Fruit fly (Drosophila melanogaster) whole organism, embryonic: ENCODE results near the gene Dus3.
A peak's percentile ranks its signal among the peaks of the same experiment; 100 is the strongest.

Experiments used
- ATbp ChIP-seq: fragments of 200-800 bp; sonication (Bioruptor generic); optimal IDR thresholded peaks from 2 replicates; lab custom pipeline; 2017; ENCODE audit warnings: missing biosample characterization, mild to moderate bottlenecking, missing genetic modification characterization, missing genetic modification reagents
- BtbVII ChIP-seq: fragments of 200-800 bp; sonication (Bioruptor generic); optimal IDR thresholded peaks from 3 replicates; lab custom pipeline; 2017; ENCODE audit warnings: missing biosample characterization, mild to moderate bottlenecking, missing genetic modification characterization
- CG11085 ChIP-seq: fragments of 200-800 bp; sonication (Bioruptor generic); IDR thresholded peaks from 2 replicates; pipeline ENCODE4 v1.3.6; 2022; ENCODE audit warnings: missing biosample characterization, missing genetic modification characterization
- CG14965 ChIP-seq: fragments of 200-800 bp; sonication (Bioruptor generic); optimal IDR thresholded peaks from 2 replicates; lab custom pipeline; 2016; ENCODE audit warnings: missing biosample characterization, missing genetic modification characterization, borderline replicate concordance
- CG1529 ChIP-seq: fragments of 200-800 bp; sonication (Bioruptor generic); optimal IDR thresholded peaks from 3 replicates; lab custom pipeline; 2018; ENCODE audit warnings: missing biosample characterization, missing genetic modification characterization
- CG15601 ChIP-seq: fragments of 200-800 bp; sonication (Bioruptor generic); optimal IDR thresholded peaks from 3 replicates; lab custom pipeline; 2019; ENCODE audit warnings: missing biosample characterization, mild to moderate bottlenecking, missing genetic modification characterization, moderate library complexity
- CG15696 ChIP-seq: fragments of 200-800 bp; sonication (Bioruptor generic); optimal IDR thresholded peaks from 2 replicates; lab custom pipeline; 2019; ENCODE audit warnings: missing biosample characterization, mild to moderate bottlenecking, missing genetic modification characterization, moderate library complexity
- CG1647 ChIP-seq: fragments of 200-800 bp; sonication (Bioruptor generic); optimal IDR thresholded peaks from 3 replicates; lab custom pipeline; 2016; ENCODE audit warnings: missing biosample characterization, missing genetic modification characterization
- CG17612 ChIP-seq: fragments of 200-800 bp; sonication (Bioruptor generic); IDR thresholded peaks from 2 replicates; pipeline ENCODE4 v1.3.6; 2022; ENCODE audit warnings: missing biosample characterization, missing genetic modification characterization
- CG18262 ChIP-seq: fragments of 200-800 bp; optimal IDR thresholded peaks from 3 replicates; lab custom pipeline; 2019; ENCODE audit warnings: missing biosample characterization, mild to moderate bottlenecking, missing genetic modification characterization, moderate library complexity
- CG2129 ChIP-seq: fragments of 200-800 bp; sonication (Bioruptor generic); IDR thresholded peaks from 2 replicates; pipeline ENCODE4 v1.3.6; 2022; ENCODE audit warnings: missing biosample characterization, missing genetic modification characterization; ENCODE audit not compliant: partially characterized antibody
- CG4617 ChIP-seq: fragments of 200-800 bp; sonication (Bioruptor generic); optimal IDR thresholded peaks from 3 replicates; lab custom pipeline; 2016; ENCODE audit warnings: missing biosample characterization, missing genetic modification characterization, borderline replicate concordance
- CG4707 ChIP-seq: fragments of 200-800 bp; sonication (Bioruptor generic); optimal IDR thresholded peaks from 2 replicates; lab custom pipeline; 2018; ENCODE audit warnings: missing biosample characterization, mild to moderate bottlenecking, missing genetic modification characterization, moderate library complexity
- CG4854 ChIP-seq: fragments of 200-800 bp; sonication (Bioruptor generic); optimal IDR thresholded peaks from 2 replicates; lab custom pipeline; 2016; ENCODE audit warnings: missing biosample characterization, missing genetic modification characterization, inconsistent platforms
- CG5180 ChIP-seq: fragments of 200-800 bp; sonication (Bioruptor generic); optimal IDR thresholded peaks from 3 replicates; lab custom pipeline; 2017; ENCODE audit warnings: missing biosample characterization, missing genetic modification characterization, mild to moderate bottlenecking, moderate library complexity, missing genetic modification reagents
- CG6791 ChIP-seq: fragments of 200-800 bp; sonication (Bioruptor generic); IDR thresholded peaks from 3 replicates; pipeline ENCODE4 v1.3.6; 2022; ENCODE audit warnings: missing biosample characterization, missing genetic modification characterization; ENCODE audit not compliant: partially characterized antibody
- CG7839 ChIP-seq: fragments of 200-800 bp; sonication (Bioruptor generic); optimal IDR thresholded peaks from 3 replicates; lab custom pipeline; 2018; ENCODE audit warnings: missing biosample characterization, mild to moderate bottlenecking, missing genetic modification characterization, moderate library complexity
- CG7987 ChIP-seq: fragments of 200-800 bp; sonication (Bioruptor generic); optimal IDR thresholded peaks from 2 replicates; lab custom pipeline; 2018; ENCODE audit warnings: missing biosample characterization, mild to moderate bottlenecking, missing genetic modification characterization, moderate library complexity
- CHES-1-like ChIP-seq: fragments of 200-800 bp; sonication (Bioruptor generic); optimal IDR thresholded peaks from 2 replicates; lab custom pipeline; 2016; ENCODE audit warnings: missing biosample characterization, missing genetic modification characterization
- Dbx ChIP-seq: fragments of 200-800 bp; sonication (Bioruptor generic); IDR thresholded peaks from 3 replicates; pipeline ENCODE4 v1.3.6; 2022; ENCODE audit warnings: missing biosample characterization, missing genetic modification characterization
- E2f2 ChIP-seq: fragments of 200-800 bp; sonication (Bioruptor generic); IDR thresholded peaks from 2 replicates; pipeline ENCODE4 v1.3.6; 2022; ENCODE audit warnings: missing biosample characterization, missing genetic modification characterization
- GATAe ChIP-seq: fragments of 200-800 bp; sonication (Bioruptor generic); conservative IDR thresholded peaks from 2 replicates; pipeline ENCODE4 v1.3.6; 2022; ENCODE audit warnings: missing biosample characterization, missing genetic modification characterization
- Jarid2 ChIP-seq: fragments of 200-800 bp; sonication (Bioruptor generic); optimal IDR thresholded peaks from 3 replicates; lab custom pipeline; 2017; ENCODE audit warnings: mild to moderate bottlenecking, missing biosample characterization, missing genetic modification reagents, missing genetic modification characterization
- MESR4 ChIP-seq: fragments of 200-800 bp; sonication (Bioruptor generic); optimal IDR thresholded peaks from 2 replicates; lab custom pipeline; 2018; ENCODE audit warnings: missing biosample characterization, mild to moderate bottlenecking, missing genetic modification characterization, moderate library complexity
- MTF-1 ChIP-seq: fragments of 200-800 bp; sonication (Bioruptor generic); optimal IDR thresholded peaks from 2 replicates; lab custom pipeline; 2018; ENCODE audit warnings: missing biosample characterization, mild to moderate bottlenecking, missing genetic modification characterization, borderline replicate concordance
- Meics ChIP-seq: fragments of 200-800 bp; sonication (Bioruptor generic); optimal IDR thresholded peaks from 2 replicates; lab custom pipeline; 2017; ENCODE audit warnings: missing biosample characterization, mild to moderate bottlenecking, missing genetic modification characterization
- NFAT ChIP-seq: fragments of 200-800 bp; sonication (Bioruptor generic); IDR thresholded peaks from 2 replicates; pipeline ENCODE4 v1.3.6; 2022; ENCODE audit warnings: missing biosample characterization, missing genetic modification characterization
- Xbp1 ChIP-seq: fragments of 200-800 bp; sonication (Bioruptor generic); optimal IDR thresholded peaks from 3 replicates; lab custom pipeline; 2016; ENCODE audit warnings: missing biosample characterization, mild to moderate bottlenecking, missing genetic modification characterization
- cato ChIP-seq: fragments of 200-800 bp; sonication (Bioruptor generic); optimal IDR thresholded peaks from 2 replicates; lab custom pipeline; 2016; ENCODE audit warnings: missing biosample characterization, missing genetic modification characterization, borderline replicate concordance
- caup ChIP-seq: fragments of 200-800 bp; sonication (Bioruptor generic); optimal IDR thresholded peaks from 3 replicates; lab custom pipeline; 2017; ENCODE audit warnings: missing biosample characterization, mild to moderate bottlenecking, missing genetic modification characterization, moderate library complexity; ENCODE audit not compliant: severe bottlenecking
- ci ChIP-seq: fragments of 200-800 bp; sonication (Bioruptor generic); IDR thresholded peaks from 3 replicates; pipeline ENCODE4 v1.3.6; 2022; ENCODE audit warnings: missing biosample characterization, missing genetic modification characterization
- da ChIP-seq: fragments of 200-800 bp; sonication (Bioruptor generic); optimal IDR thresholded peaks from 2 replicates; lab custom pipeline; 2016; ENCODE audit warnings: missing biosample characterization, missing genetic modification characterization
- dimm ChIP-seq: fragments of 200-800 bp; sonication (Bioruptor generic); IDR thresholded peaks from 2 replicates; pipeline ENCODE4 v1.3.6; 2022; ENCODE audit warnings: missing biosample characterization, missing genetic modification characterization
- grau ChIP-seq: fragments of 200-800 bp; optimal IDR thresholded peaks from 3 replicates; lab custom pipeline; 2019; ENCODE audit warnings: missing biosample characterization, mild to moderate bottlenecking, missing genetic modification characterization, moderate library complexity
- gro ChIP-seq: fragments of 200-800 bp; sonication (Bioruptor generic); optimal IDR thresholded peaks from 2 replicates; lab custom pipeline; 2016; ENCODE audit warnings: missing biosample characterization, missing genetic modification characterization
- nom ChIP-seq: fragments of 200-800 bp; sonication (Bioruptor generic); optimal IDR thresholded peaks from 2 replicates; lab custom pipeline; 2017; ENCODE audit warnings: missing biosample characterization, missing genetic modification characterization, mild to moderate bottlenecking, moderate library complexity, missing genetic modification reagents
- pnt ChIP-seq: fragments of 200-800 bp; sonication (Bioruptor generic); optimal IDR thresholded peaks from 3 replicates; lab custom pipeline; 2016; ENCODE audit warnings: missing biosample characterization, missing genetic modification characterization
- sc ChIP-seq, 3 experiments: fragments of >200 bp in 2 of 3; fragments of 200-800 bp in 1 of 3; sonication (Bioruptor generic) in 1 of 3; optimal IDR thresholded peaks; 2 replicates in 2 of 3; 3 replicates in 1 of 3; lab custom pipeline; 2017; ENCODE audit warnings: mild to moderate bottlenecking in 1 of 3, missing biosample characterization in 1 of 3, missing genetic modification characterization in 1 of 3, missing genetic modification reagents in 1 of 3
- sens ChIP-seq: fragments of 200-800 bp; sonication (Bioruptor generic); peaks from one replicate; lab custom pipeline; 2016; ENCODE audit warnings: missing biosample characterization, missing genetic modification characterization
- sqz ChIP-seq: fragments of 200-800 bp; sonication (Bioruptor generic); optimal IDR thresholded peaks from 3 replicates; lab custom pipeline; 2018; ENCODE audit warnings: missing biosample characterization, mild to moderate bottlenecking, missing genetic modification characterization
- tin ChIP-seq: fragments of 200-800 bp; sonication (Bioruptor generic); optimal IDR thresholded peaks from 3 replicates; lab custom pipeline; 2016; ENCODE audit warnings: missing biosample characterization, missing genetic modification characterization
- tll ChIP-seq, 2 experiments: fragments of 200-800 bp in 1 of 2; fragments of >200 bp in 1 of 2; sonication (Bioruptor generic) in 1 of 2; optimal IDR thresholded peaks; 2 replicates each; lab custom pipeline; 2017 to 2019; ENCODE audit warnings: missing biosample characterization in 2 of 2, missing genetic modification characterization in 2 of 2, mild to moderate bottlenecking in 1 of 2, moderate library complexity in 1 of 2
- tup ChIP-seq: fragments of 200-800 bp; sonication (Bioruptor generic); optimal IDR thresholded peaks from 2 replicates; lab custom pipeline; 2016; ENCODE audit warnings: missing biosample characterization, mild to moderate bottlenecking, missing genetic modification characterization, moderate library complexity

Gene Dus3

dm6 chr2L:19790553-19791320 is 32.1 kb downstream of the Dus3 start (continued):
- no peak for TF ChIP-seq CG5180 (GFP tag; lab: Kevin White, UChicago)
- TF ChIP-seq CG7839 (tag; lab: Kevin White, UChicago) = no peak
- TF ChIP-seq sqz (GFP tag; lab: Kevin White, UChicago) = peak; percentile 81
- TF ChIP-seq CG11085 = no peak
- no peak for TF ChIP-seq E2f2 (GFP tag; lab: Robert Waterston, UW)
- TF ChIP-seq MESR4 = no peak
- TF ChIP-seq gro (GFP tag; lab: Kevin White, UChicago) = no peak
- TF ChIP-seq, all 482 proteins: peak for 61

dm6 chr2L:19791321-19792281 is 32.9 kb downstream of the Dus3 start, which contains the start of the genes CdGAPr and CG10466:
CdGAPr (minus strand) TSS chr2L:19791882.
CG10466 (plus strand) TSS chr2L:19792104.
- peak; percentile 83 for TF ChIP-seq Jarid2 (GFP tag; lab: Kevin White, UChicago)
- TF ChIP-seq CG1647 (GFP tag; lab: Kevin White, UChicago) = no peak
- TF ChIP-seq CG4707 = no peak
- no peak for TF ChIP-seq CG1529 (GFP tag; lab: Kevin White, UChicago)
- TF ChIP-seq MTF-1 (GFP tag; lab: Kevin White, UChicago) = peak; percentile 25
- no peak for TF ChIP-seq ci (GFP tag; lab: Robert Waterston, UW)
- TF ChIP-seq Xbp1 (GFP tag; lab: Kevin White, UChicago) = no peak
- TF ChIP-seq CG15601 (tag; lab: Kevin White, UChicago) = peak; percentile 23
- peak; percentile 41 for TF ChIP-seq CG18262 (tag; lab: Kevin White, UChicago)
- TF ChIP-seq ATbp (GFP tag; lab: Kevin White, UChicago) = no peak
- TF ChIP-seq caup (GFP tag; lab: Kevin White, UChicago) = peak; percentile 0
- no peak for TF ChIP-seq dimm (GFP tag; lab: Robert Waterston, UW)
- peak; percentile 14 for TF ChIP-seq Meics (GFP tag; lab: Kevin White, UChicago)
- TF ChIP-seq tup (GFP tag; lab: Kevin White, UChicago) = no peak
- no peak for TF ChIP-seq da (GFP tag; lab: Kevin White, UChicago)
- TF ChIP-seq CG4617 (GFP tag; lab: Kevin White, UChicago) = peak; percentile 29
- TF ChIP-seq tll (GFP tag; optimal IDR thresholded peaks at IDR 0.05; lab: Kevin White, UChicago) = no peak
- peak; percentile 39 for TF ChIP-seq BtbVII (GFP tag; lab: Kevin White, UChicago)
- TF ChIP-seq CG15696 (tag; lab: Kevin White, UChicago) = no peak
- peak; percentile 5; the same call in 1 of the 2 replicates for TF ChIP-seq E2f2 (GFP tag; lab: Robert Waterston, UW)
- TF ChIP-seq nom = no peak
- no peak for TF ChIP-seq cato (GFP tag; lab: Kevin White, UChicago)
- TF ChIP-seq grau = peak; percentile 13
- TF ChIP-seq CG2129 = no peak
- no peak for TF ChIP-seq CG17612 (GFP tag; lab: Robert Waterston, UW)
- TF ChIP-seq CHES-1-like (GFP tag; lab: Kevin White, UChicago) = peak; percentile 54
- peak; percentile 17; the same call in 1 of the 3 replicates for TF ChIP-seq Dbx
- TF ChIP-seq sc (optimal IDR thresholded peaks at IDR 0.05; lab: Kevin White, UChicago) = no peak
- TF ChIP-seq sc (GFP tag; optimal IDR thresholded peaks at IDR 0.05; lab: Kevin White, UChicago) = no peak
- TF ChIP-seq tin (GFP tag; lab: Kevin White, UChicago) = no peak
- TF ChIP-seq GATAe = no peak
- no peak for TF ChIP-seq pnt
- peak; percentile 81 for TF ChIP-seq sens (GFP tag; lab: Kevin White, UChicago)
- TF ChIP-seq NFAT = 0 out of 2 replicates have a peak, but pooled peaks have one; percentile 18
- TF ChIP-seq CG4854 (GFP tag; lab: Kevin White, UChicago) = no peak
- peak; percentile 55 for TF ChIP-seq CG6791 (GFP tag; lab: Robert Waterston, UW)
- peak; percentile 33 for TF ChIP-seq CG7987
- no peak for TF ChIP-seq CG14965 (GFP tag; lab: Kevin White, UChicago)
